Fruit fly (Drosophila melanogaster) Kc167 (cell line): ENCODE data around the gene CG31347.

Experiments
- Sin3A ChIP-seq: fragments of >200 bp; optimal IDR thresholded peaks from 2 replicates; lab custom pipeline; 2018; ENCODE audit warnings: missing external identifiers
- h ChIP-seq: fragments of >200 bp; optimal IDR thresholded peaks from 3 replicates; lab custom pipeline; 2018; ENCODE audit warnings: missing external identifiers
- insv ChIP-seq: fragments of >200 bp; optimal IDR thresholded peaks from 3 replicates; lab custom pipeline; 2018; ENCODE audit warnings: missing external identifiers
- psq ChIP-seq: fragments of >200 bp; optimal IDR thresholded peaks from 2 replicates; lab custom pipeline; 2017; ENCODE audit warnings: missing external identifiers
- ttk ChIP-seq: sonication (Bioruptor generic); optimal IDR thresholded peaks from 2 replicates; lab custom pipeline; 2017; ENCODE audit warnings: missing external identifiers

dm6 chr3R:12681275-12681674 lies 11.1 kb downstream of the CG31347 start, which contains the start of gene Cyp313a4:
- no peak for TF ChIP-seq h (lab: Kevin White, UChicago)
- TF ChIP-seq psq (lab: Kevin White, UChicago) = no peak
- TF ChIP-seq Sin3A (lab: Kevin White, UChicago) = no peak
- TF ChIP-seq ttk (lab: Kevin White, UChicago) = no peak
- TF ChIP-seq insv (lab: Kevin White, UChicago) = no peak
